Fruit fly (Drosophila melanogaster) Kc167 (cell line): ENCODE results near the gene CG13314.

Source experiments
- Myc ChIP-seq: fragments of >200 bp; optimal IDR thresholded peaks from 2 replicates; lab custom pipeline; 2017; ENCODE audit warnings: missing external identifiers
- h ChIP-seq: fragments of >200 bp; optimal IDR thresholded peaks from 3 replicates; lab custom pipeline; 2018; ENCODE audit warnings: missing external identifiers
- psq ChIP-seq: fragments of >200 bp; optimal IDR thresholded peaks from 2 replicates; lab custom pipeline; 2017; ENCODE audit warnings: missing external identifiers
- ttk ChIP-seq: sonication (Bioruptor generic); optimal IDR thresholded peaks from 2 replicates; lab custom pipeline; 2017; ENCODE audit warnings: missing external identifiers

dm6 chr3L:8986582-8986981 lies 5.0 kb downstream of the CG13314 start, which contains the start of gene CG5068:
- TF ChIP-seq psq (lab: Kevin White, UChicago) (no peak), Myc (lab: Kevin White, UChicago) (no peak), h (lab: Kevin White, UChicago) (no peak), ttk (lab: Kevin White, UChicago) (no peak)
